Worm (Caenorhabditis elegans) whole organism, young adult: ENCODE data around the gene F26F12.3.
A peak's percentile ranks its signal among the peaks of the same experiment; 100 is the strongest.

ENCODE experiments used
- C06A6.2 ChIP-seq: fragments of 200-800 bp; sonication (Bioruptor generic); conservative IDR thresholded peaks from 2 replicates; pipeline ENCODE4 v1.3.6; 2022; ENCODE audit warnings: missing genetic modification characterization, missing compliant biosample characterization
- F33H1.4 ChIP-seq: fragments of 200-800 bp; sonication (Bioruptor generic); IDR thresholded peaks from 2 replicates; pipeline ENCODE4 v1.3.6; 2022; ENCODE audit warnings: missing genetic modification reagents, missing genetic modification characterization, missing compliant biosample characterization
- F49E8.2 ChIP-seq: sonication (generic microtip); optimal IDR thresholded peaks from 3 replicates; lab custom pipeline; 2017; ENCODE audit warnings: missing genetic modification characterization, mild to moderate bottlenecking, missing compliant biosample characterization, antibody characterized with exemption, moderate library complexity; ENCODE audit not compliant: insufficient read depth
- F57A8.1 ChIP-seq: fragments of 200-800 bp; sonication (Bioruptor generic); optimal IDR thresholded peaks from 2 replicates; lab custom pipeline; 2018; ENCODE audit warnings: mild to moderate bottlenecking, missing genetic modification characterization, moderate library complexity, missing compliant biosample characterization
- Y53F4B.3 ChIP-seq: fragments of 200-800 bp; sonication (Bioruptor generic); IDR thresholded peaks from 2 replicates; pipeline ENCODE4 v1.3.6; 2022; ENCODE audit warnings: missing genetic modification reagents, missing genetic modification characterization, missing compliant biosample characterization
- Y56A3A.18 ChIP-seq: fragments of 200-800 bp; sonication (Bioruptor generic); IDR thresholded peaks from 2 replicates; pipeline ENCODE4 v1.3.6; 2022; ENCODE audit warnings: missing genetic modification reagents, missing genetic modification characterization, missing compliant biosample characterization
- Y67H2A.10 ChIP-seq: fragments of 200-800 bp; sonication (Bioruptor generic); conservative IDR thresholded peaks from 2 replicates; pipeline ENCODE4 v1.3.6; 2022; ENCODE audit warnings: missing genetic modification reagents, missing genetic modification characterization, missing compliant biosample characterization
- atf-7 ChIP-seq: sonication (generic microtip); optimal IDR thresholded peaks from 2 replicates; lab custom pipeline; 2017; ENCODE audit warnings: mild to moderate bottlenecking, missing genetic modification characterization, missing compliant biosample characterization
- athp-1 ChIP-seq: sonication (generic microtip); optimal IDR thresholded peaks from 2 replicates; lab custom pipeline; 2017; ENCODE audit warnings: mild to moderate bottlenecking, missing genetic modification characterization, missing compliant biosample characterization
- attf-3 ChIP-seq: fragments of 200-800 bp; sonication (Bioruptor generic); conservative IDR thresholded peaks from 2 replicates; pipeline ENCODE4 v1.3.6; 2022; ENCODE audit warnings: missing genetic modification reagents, missing genetic modification characterization, missing compliant biosample characterization
- attf-5 ChIP-seq: fragments of 200-800 bp; sonication (Bioruptor generic); optimal IDR thresholded peaks from 2 replicates; lab custom pipeline; 2018; ENCODE audit warnings: mild to moderate bottlenecking, missing genetic modification characterization, missing compliant biosample characterization
- cebp-2 ChIP-seq: fragments of 200-800 bp; sonication (Bioruptor generic); IDR thresholded peaks from 2 replicates; pipeline ENCODE4 v1.3.6; 2022; ENCODE audit warnings: missing genetic modification characterization, missing compliant biosample characterization
- ceh-100 ChIP-seq: fragments of 200-800 bp; sonication (Bioruptor generic); IDR thresholded peaks from 2 replicates; pipeline ENCODE4 v1.3.6; 2022; ENCODE audit warnings: missing genetic modification reagents, missing genetic modification characterization, missing compliant biosample characterization
- ceh-58 ChIP-seq: fragments of 200-800 bp; sonication (Bioruptor generic); IDR thresholded peaks from 2 replicates; pipeline ENCODE4 v1.3.6; 2022; ENCODE audit warnings: missing genetic modification characterization, missing compliant biosample characterization
- dpl-1 ChIP-seq: fragments of 150-350 bp; optimal IDR thresholded peaks from 2 replicates; lab custom pipeline; 2014; ENCODE audit warnings: missing biosample characterization, missing genetic modification reagents, missing genetic modification characterization
- ets-4 ChIP-seq: fragments of 200-800 bp; sonication (Bioruptor generic); optimal IDR thresholded peaks from 2 replicates; lab custom pipeline; 2018; ENCODE audit warnings: mild to moderate bottlenecking, missing genetic modification characterization, missing compliant biosample characterization
- fkh-3 ChIP-seq: sonication (generic microtip); optimal IDR thresholded peaks from 2 replicates; lab custom pipeline; 2016; ENCODE audit warnings: mild to moderate bottlenecking, missing genetic modification characterization, missing compliant biosample characterization
- him-1 ChIP-seq: sonication (generic microtip); optimal IDR thresholded peaks from 2 replicates; lab custom pipeline; 2016; ENCODE audit warnings: missing genotype, missing genetic modification reagents, missing genetic modification characterization, missing compliant biosample characterization
- hlh-12 ChIP-seq: sonication (generic microtip); optimal IDR thresholded peaks from 2 replicates; lab custom pipeline; 2016; ENCODE audit warnings: missing genetic modification characterization, missing compliant biosample characterization
- hmg-20 ChIP-seq: fragments of 200-800 bp; sonication (Bioruptor generic); IDR thresholded peaks from 2 replicates; pipeline ENCODE4 v1.3.6; 2022; ENCODE audit warnings: missing genetic modification reagents, missing genetic modification characterization, missing compliant biosample characterization
- hrde-1 ChIP-seq: sonication (generic microtip); optimal IDR thresholded peaks from 2 replicates; lab custom pipeline; 2016; ENCODE audit warnings: missing genetic modification characterization, mild to moderate bottlenecking, missing compliant biosample characterization, moderate library complexity, missing genotype, missing genetic modification reagents, borderline replicate concordance
- hsf-1 ChIP-seq: fragments of 200-800 bp; sonication (Bioruptor generic); IDR thresholded peaks from 2 replicates; pipeline ENCODE4 v1.3.6; 2022; ENCODE audit warnings: missing genetic modification reagents, missing genetic modification characterization, missing compliant biosample characterization
- let-526 ChIP-seq: fragments of 200-800 bp; sonication (Bioruptor generic); IDR thresholded peaks from 2 replicates; pipeline ENCODE4 v1.3.6; 2022; ENCODE audit warnings: missing genetic modification reagents, missing genetic modification characterization, missing compliant biosample characterization
- madf-3 ChIP-seq: fragments of 200-800 bp; sonication (Bioruptor generic); IDR thresholded peaks from 2 replicates; pipeline ENCODE4 v1.3.6; 2022; ENCODE audit warnings: missing genetic modification reagents, missing genetic modification characterization, missing compliant biosample characterization
- madf-6 ChIP-seq: fragments of 200-800 bp; sonication (Bioruptor generic); IDR thresholded peaks from 2 replicates; pipeline ENCODE4 v1.3.6; 2022; ENCODE audit warnings: missing genetic modification reagents, missing genetic modification characterization, missing compliant biosample characterization
- nhr-80 ChIP-seq: sonication (generic microtip); optimal IDR thresholded peaks from 2 replicates; lab custom pipeline; 2016; ENCODE audit warnings: missing genetic modification characterization, missing compliant biosample characterization
- pha-4 ChIP-seq: fragments of 150-350 bp; sonication (generic microtip); optimal IDR thresholded peaks from 2 replicates; lab custom pipeline; 2014; ENCODE audit warnings: missing biosample characterization, missing genetic modification reagents, missing genetic modification characterization
- rcor-1 ChIP-seq: fragments of 200-800 bp; sonication (Bioruptor generic); IDR thresholded peaks from 2 replicates; pipeline ENCODE4 v1.3.6; 2022; ENCODE audit warnings: missing genetic modification reagents, missing genetic modification characterization, missing compliant biosample characterization
- rec-8 ChIP-seq, 2 experiments: sonication (generic microtip); optimal IDR thresholded peaks; 2 replicates each; lab custom pipeline; 2016; ENCODE audit warnings: mild to moderate bottlenecking in 2 of 2, missing genetic modification characterization in 2 of 2, missing genetic modification reagents in 2 of 2, missing genotype in 2 of 2, missing biosample characterization in 1 of 2, missing compliant biosample characterization in 1 of 2, moderate library complexity in 1 of 2
- repo-1 ChIP-seq: sonication (generic microtip); optimal IDR thresholded peaks from 2 replicates; lab custom pipeline; 2017; ENCODE audit warnings: mild to moderate bottlenecking, missing genetic modification characterization, missing compliant biosample characterization
- sdz-38 ChIP-seq: sonication (generic microtip); optimal IDR thresholded peaks from 2 replicates; lab custom pipeline; 2016; ENCODE audit warnings: missing genotype, missing genetic modification characterization, missing compliant biosample characterization
- xnd-1 ChIP-seq: sonication (generic microtip); optimal IDR thresholded peaks from 2 replicates; lab custom pipeline; 2016; ENCODE audit warnings: missing genotype, missing genetic modification reagents, missing genetic modification characterization, missing compliant biosample characterization

F26F12.3 gene

DNA sequence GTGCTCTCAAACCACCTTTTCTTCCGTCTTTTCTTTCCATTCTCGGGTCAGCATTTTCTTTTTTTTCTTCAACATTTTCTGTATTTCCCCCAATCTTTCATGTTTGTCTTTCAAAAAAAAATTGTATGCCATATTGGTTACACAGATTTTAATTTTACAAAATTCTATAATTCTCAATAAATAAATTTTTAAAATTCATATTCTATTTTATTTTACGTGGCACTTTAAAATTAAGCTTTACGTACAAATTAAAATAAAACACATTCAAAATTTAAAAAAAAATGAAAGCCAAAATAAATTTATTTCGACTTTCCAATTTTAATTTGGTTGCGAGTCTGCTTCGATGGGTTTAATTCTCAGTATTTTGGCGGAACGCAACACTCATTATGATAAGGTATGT, 40.1 kb downstream of the F26F12.3 start, which contains the start of gene ZC250.5:
Gene ZC250.5 (plus strand): TSS at position 301 of the 400 bp plus-strand sequence.
- TF ChIP-seq repo-1 (tag; lab: Kevin White, UChicago) (no peak), fkh-3 (tag; lab: Kevin White, UChicago) (no peak), F49E8.2 (tag; lab: Kevin White, UChicago) (no peak), Y56A3A.18 (GFP tag; lab: Robert Waterston, UW) (no peak), xnd-1 (tag; lab: Kevin White, UChicago) (no peak)

ce11 chrV:5799373-5799772, 46.1 kb downstream of the F26F12.3 start, which contains the start of gene cyn-17:
Gene cyn-17 (plus strand): TSS chrV:5799673.
- TF ChIP-seq F57A8.1 (no peak), C06A6.2 (GFP tag; lab: Robert Waterston, UW) (no peak), madf-3 (GFP tag; lab: Robert Waterston, UW) (no peak), let-526 (GFP tag; lab: Robert Waterston, UW) (no peak), ets-4 (GFP tag; lab: Kevin White, UChicago) (no peak), rcor-1 (GFP tag; lab: Robert Waterston, UW) (no peak), hlh-12 (no peak), him-1 (tag; lab: Kevin White, UChicago) (no peak), F49E8.2 (tag; lab: Kevin White, UChicago) (no peak)

DNA sequence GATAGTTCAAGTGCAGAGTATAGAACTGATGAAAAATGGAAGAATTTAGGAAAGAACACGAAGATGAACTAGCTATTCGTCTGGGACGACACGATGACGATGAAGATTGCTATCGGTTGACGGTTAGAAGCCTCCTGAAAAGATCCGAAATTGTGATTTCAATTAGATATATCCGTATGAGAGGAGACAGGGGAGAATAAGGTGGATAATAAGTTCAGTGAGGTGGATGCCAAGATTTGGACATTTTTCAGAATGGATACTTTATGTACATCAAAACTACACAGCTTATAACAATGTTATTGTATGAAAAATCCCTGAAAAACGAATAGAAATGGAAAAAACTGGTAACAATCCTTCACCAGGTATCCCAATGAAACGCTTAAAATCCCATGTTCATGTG, 47.4 kb downstream of the F26F12.3 start, which contains the start of gene nstp-3:
Gene nstp-3 (minus strand): TSS at position 101 of the 400 bp plus-strand sequence.
- TF ChIP-seq repo-1 (tag; lab: Kevin White, UChicago) (no peak), Y67H2A.10 (GFP tag; lab: Robert Waterston, UW) (no peak), ceh-58 (GFP tag; lab: Robert Waterston, UW) (no peak), atf-7 (tag; lab: Kevin White, UChicago) (no peak), pha-4 (tag; lab: Kevin White, UChicago) (no peak), nhr-80 (tag; lab: Kevin White, UChicago) (no peak), attf-3 (GFP tag; lab: Robert Waterston, UW) (no peak), hmg-20 (GFP tag; lab: Robert Waterston, UW) (no peak), cebp-2 (GFP tag; lab: Robert Waterston, UW) (no peak), madf-6 (GFP tag; lab: Robert Waterston, UW) (no peak), dpl-1 (no peak), athp-1 (tag; lab: Kevin White, UChicago) (no peak), Y53F4B.3 (GFP tag; lab: Robert Waterston, UW) (no peak), attf-5 (GFP tag; lab: Kevin White, UChicago) (no peak), hrde-1 (tag; lab: Kevin White, UChicago) (no peak), rec-8 (tag; optimal IDR thresholded peaks at IDR 0.05; lab: Kevin White, UChicago) (no peak), F33H1.4 (GFP tag; lab: Robert Waterston, UW) (no peak), ceh-100 (no peak)
- TF ChIP-seq, all 124 proteins: peak for 0

DNA sequence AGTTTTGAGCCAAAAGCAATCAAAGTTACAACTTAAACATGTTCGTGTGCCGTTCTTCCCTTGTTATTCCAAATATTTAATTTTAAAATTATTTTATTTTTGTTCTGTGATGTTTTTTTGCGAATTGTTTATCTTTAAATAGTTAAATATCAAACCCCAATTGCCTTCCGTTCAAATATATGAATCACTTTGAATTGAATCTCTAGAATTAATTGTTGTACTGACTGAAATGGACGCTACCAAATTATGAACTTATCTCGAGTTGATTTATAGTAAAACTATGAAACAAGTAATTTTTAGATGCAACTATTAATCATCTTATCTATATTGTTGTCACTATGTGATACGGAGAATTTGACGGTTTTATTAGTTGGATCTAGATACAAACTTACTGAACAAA, 53.5 kb downstream of the F26F12.3 start, which contains the start of gene ZC250.2:
Gene ZC250.2 (plus strand): TSS at position 301 of the 400 bp plus-strand sequence.
- TF ChIP-seq sdz-38 (no peak), hsf-1 (GFP tag; lab: Robert Waterston, UW) (0 out of 2 replicates have a peak, but pooled peaks have one; percentile 27)
